Fruit fly (Drosophila melanogaster): Measurements from ENCODE around the gene Ts.

The Ts gene

dm6 chr2L:2999113-2999512 is 29.7 kb upstream of the Ts start, which contains the start of gene Ccdc85:
Ccdc85 (plus strand) TSS chr2L:2999286.
- TF ChIP-seq insv (optimal IDR thresholded peaks at IDR 0.05) (no peak), Myc (optimal IDR thresholded peaks at IDR 0.05) (no peak), psq (optimal IDR thresholded peaks at IDR 0.05) (no peak), h (optimal IDR thresholded peaks at IDR 0.05) (no peak), Sin3A (optimal IDR thresholded peaks at IDR 0.05) (no peak), ttk (optimal IDR thresholded peaks at IDR 0.05) (no peak)

- TF ChIP-seq insv (optimal IDR thresholded peaks at IDR 0.05), result no peak
- TF ChIP-seq psq (optimal IDR thresholded peaks at IDR 0.05), result no peak
- no peak for TF ChIP-seq h (optimal IDR thresholded peaks at IDR 0.05)
- TF ChIP-seq Myc (optimal IDR thresholded peaks at IDR 0.05), result no peak
- no peak for TF ChIP-seq Sin3A (optimal IDR thresholded peaks at IDR 0.05)
- TF ChIP-seq ttk (optimal IDR thresholded peaks at IDR 0.05), result no peak
Observed at dm6 chr2L:2993702-2994101, 24.3 kb upstream of the Ts start.

DNA sequence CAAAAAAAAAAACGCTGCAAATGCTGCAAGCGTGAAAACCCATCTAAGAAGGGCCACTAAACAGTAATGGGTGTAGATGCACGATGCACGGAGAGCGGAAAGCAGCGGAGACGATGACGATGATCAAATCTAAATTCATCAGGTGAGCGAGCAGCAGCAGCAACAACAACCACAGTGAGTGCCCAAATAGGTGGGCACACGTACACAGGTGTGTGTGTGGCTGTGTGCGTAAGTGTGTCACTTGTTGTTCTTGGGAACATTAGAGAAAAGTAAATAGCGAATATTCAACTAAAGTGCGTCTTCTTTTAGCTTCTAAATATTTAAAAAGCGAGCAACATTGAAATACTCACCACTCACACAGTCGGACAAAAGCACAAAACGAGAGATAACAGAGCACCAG is 23.8 kb upstream of the Ts start:
- no peak for TF ChIP-seq Myc (optimal IDR thresholded peaks at IDR 0.05)
- TF ChIP-seq psq (optimal IDR thresholded peaks at IDR 0.05), result no peak
- no peak for TF ChIP-seq h (optimal IDR thresholded peaks at IDR 0.05)

DNA sequence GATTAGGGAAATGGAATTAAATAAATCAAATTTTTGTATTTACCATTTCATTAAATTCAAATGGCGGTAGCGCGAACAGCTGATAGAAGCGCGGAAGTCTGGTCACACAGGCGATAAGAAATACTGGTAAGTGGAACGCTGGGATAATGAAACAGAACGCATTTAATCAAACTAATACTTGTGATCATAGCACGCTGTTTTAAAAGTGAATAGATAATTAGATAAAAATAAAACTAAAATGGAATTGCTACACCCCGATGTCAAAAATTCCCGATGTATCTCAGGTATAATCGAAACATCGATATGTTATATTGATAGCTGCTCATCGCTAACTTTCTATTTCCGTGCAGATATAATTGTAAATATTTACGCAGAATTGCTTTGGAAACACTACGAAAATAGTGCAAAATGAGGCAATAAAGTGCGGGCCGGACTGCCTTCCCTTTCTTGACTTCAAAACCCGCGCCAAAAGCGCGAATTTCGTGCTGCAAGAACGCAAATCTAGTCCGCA is 23.3 kb upstream of the Ts start, which contains the start of the genes okr and CG3558:
Gene okr (minus strand): TSS at position 96 of the 511 bp plus-strand sequence.
Gene CG3558 (plus strand): TSS at position 207 of the 511 bp plus-strand sequence.
- TF ChIP-seq insv (optimal IDR thresholded peaks at IDR 0.05) (no peak), psq (optimal IDR thresholded peaks at IDR 0.05) (no peak), Sin3A (optimal IDR thresholded peaks at IDR 0.05) (no peak), ttk (optimal IDR thresholded peaks at IDR 0.05) (no peak), h (optimal IDR thresholded peaks at IDR 0.05) (no peak), Myc (optimal IDR thresholded peaks at IDR 0.05) (no peak)

dm6 chr2L:2987681-2988381 is 18.4 kb upstream of the Ts start, which contains the start of the genes Chd1 and Bem46:
Chd1 (minus strand) TSS chr2L:2987723.
Bem46 (plus strand) TSS chr2L:2988116.
- TF ChIP-seq insv (optimal IDR thresholded peaks at IDR 0.05) (no peak), ttk (optimal IDR thresholded peaks at IDR 0.05) (no peak), Sin3A (optimal IDR thresholded peaks at IDR 0.05) (no peak), Myc (optimal IDR thresholded peaks at IDR 0.05) (no peak), psq (optimal IDR thresholded peaks at IDR 0.05) (no peak), h (optimal IDR thresholded peaks at IDR 0.05) (no peak)

DNA sequence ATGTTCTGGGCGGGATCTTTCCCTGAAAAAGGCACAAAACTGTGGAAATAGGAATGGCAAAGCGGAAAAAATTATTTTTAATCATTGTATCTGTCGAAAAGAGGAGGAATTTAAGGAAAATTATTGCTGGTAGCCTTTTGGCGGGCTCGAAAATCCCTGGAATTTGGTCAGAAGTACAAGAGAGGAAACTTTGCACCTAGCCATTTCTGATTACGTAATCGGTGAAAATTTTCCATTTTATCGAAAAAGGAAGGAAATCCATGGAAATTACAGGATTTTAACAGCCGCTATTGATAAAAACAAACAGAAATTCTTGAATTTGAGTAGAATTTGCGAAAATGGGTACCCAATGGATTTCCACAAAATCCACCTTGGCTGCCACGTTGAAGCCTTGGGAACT is 17.3 kb upstream of the Ts start:
- TF ChIP-seq insv (optimal IDR thresholded peaks at IDR 0.05) (no peak), h (optimal IDR thresholded peaks at IDR 0.05) (no peak)

dm6 chr2L:2979091-2979490 is 9.7 kb upstream of the Ts start, which contains the start of gene CG9643:
CG9643 (minus strand) TSS chr2L:2979288.
- TF ChIP-seq h (optimal IDR thresholded peaks at IDR 0.05), result no peak
- TF ChIP-seq Myc (optimal IDR thresholded peaks at IDR 0.05), result no peak

- TF ChIP-seq psq (optimal IDR thresholded peaks at IDR 0.05) (no peak), h (optimal IDR thresholded peaks at IDR 0.05) (no peak), Myc (optimal IDR thresholded peaks at IDR 0.05) (no peak), insv (optimal IDR thresholded peaks at IDR 0.05) (no peak), ttk (optimal IDR thresholded peaks at IDR 0.05) (no peak), Sin3A (optimal IDR thresholded peaks at IDR 0.05) (no peak)
Observed at dm6 chr2L:2976829-2977228, 7.4 kb upstream of the Ts start, which contains the start of the genes CG9641 and CG3165. CG9641 (minus strand) TSS chr2L:2976862. CG3165 (plus strand) TSS chr2L:2977122.

- TF ChIP-seq Sin3A (optimal IDR thresholded peaks at IDR 0.05), result no peak
Observed at dm6 chr2L:2972439-2972936, 3.0 kb upstream of the Ts start, which contains the start of the genes Rrp1 and gammaTub23C. Rrp1 (minus strand) TSS chr2L:2972508. gammaTub23C (plus strand) TSS chr2L:2972891.

dm6 chr2L:2966917-2967316 is 2.5 kb downstream of the Ts start:
- TF ChIP-seq insv (optimal IDR thresholded peaks at IDR 0.05) (no peak), psq (optimal IDR thresholded peaks at IDR 0.05) (no peak), h (optimal IDR thresholded peaks at IDR 0.05) (no peak), ttk (optimal IDR thresholded peaks at IDR 0.05) (no peak), Myc (optimal IDR thresholded peaks at IDR 0.05) (no peak), Sin3A (optimal IDR thresholded peaks at IDR 0.05) (no peak)

DNA sequence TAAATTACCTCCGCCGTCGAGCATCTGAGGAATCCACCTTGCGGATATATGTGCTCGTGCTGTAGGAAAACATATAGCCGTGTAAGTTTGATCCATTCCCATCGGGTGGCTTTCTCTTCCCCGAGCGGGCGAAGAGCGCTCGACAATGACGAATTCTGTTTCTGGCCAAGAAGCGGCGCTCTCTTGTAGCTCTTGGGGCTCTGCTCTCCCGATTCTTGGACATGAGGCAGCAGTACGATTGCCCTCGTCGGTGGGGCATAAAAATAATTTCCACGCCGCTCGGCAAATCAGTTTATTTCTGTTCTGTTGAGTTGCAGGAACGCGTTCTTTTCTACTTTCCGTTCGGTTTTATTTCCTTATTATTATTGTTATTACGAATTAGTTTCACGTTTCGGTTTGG is 10.6 kb downstream of the Ts start:
- TF ChIP-seq Myc (optimal IDR thresholded peaks at IDR 0.05) (no peak), psq (optimal IDR thresholded peaks at IDR 0.05) (no peak), h (optimal IDR thresholded peaks at IDR 0.05) (no peak), insv (optimal IDR thresholded peaks at IDR 0.05) (no peak), Sin3A (optimal IDR thresholded peaks at IDR 0.05) (no peak), ttk (optimal IDR thresholded peaks at IDR 0.05) (no peak)

dm6 chr2L:2957547-2958174 is 11.8 kb downstream of the Ts start:
- no peak for TF ChIP-seq Sin3A (optimal IDR thresholded peaks at IDR 0.05)
- no peak for TF ChIP-seq psq (optimal IDR thresholded peaks at IDR 0.05)
- no peak for TF ChIP-seq h (optimal IDR thresholded peaks at IDR 0.05)
- TF ChIP-seq ttk (optimal IDR thresholded peaks at IDR 0.05), result no peak
- no peak for TF ChIP-seq insv (optimal IDR thresholded peaks at IDR 0.05)
- no peak for TF ChIP-seq Myc (optimal IDR thresholded peaks at IDR 0.05)

Data from Kc167 (cell line).